Fruit fly (Drosophila melanogaster): ENCODE measurements around the gene CG18088.

DNA sequence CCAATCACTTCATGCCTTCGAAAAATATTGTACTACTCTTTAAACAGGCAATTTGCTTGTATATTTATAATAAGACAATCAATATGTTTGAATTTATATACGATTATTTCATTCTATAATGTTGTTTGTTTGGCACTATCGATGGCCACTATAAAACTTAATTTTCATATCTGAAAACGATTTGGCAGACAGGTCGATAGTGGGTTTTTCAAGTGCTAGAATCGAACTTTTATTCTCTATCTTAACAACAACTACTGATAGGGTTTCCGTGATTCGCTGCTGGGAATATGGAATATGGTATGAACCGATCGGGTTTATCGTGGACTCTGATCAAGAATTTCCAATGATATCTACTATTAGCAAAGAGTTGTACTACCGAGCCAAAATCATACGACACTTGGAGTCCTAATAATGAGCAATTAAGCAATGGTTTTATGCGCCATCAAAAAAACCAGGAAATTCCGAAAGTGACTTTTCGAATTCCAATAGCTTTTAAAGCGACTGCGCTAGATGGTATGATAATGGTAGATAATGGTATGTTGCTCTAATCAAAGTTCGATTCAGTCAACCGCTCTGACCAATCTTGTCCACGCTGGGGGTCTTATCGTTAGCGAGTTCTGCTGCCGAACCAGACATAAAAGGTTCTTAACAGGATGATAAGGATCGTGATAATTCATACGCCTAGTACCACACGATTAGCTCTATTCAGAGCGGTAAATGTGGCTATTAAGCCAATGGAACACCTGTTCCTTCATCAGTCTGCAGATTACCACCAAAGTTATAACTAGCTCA, 26.5 kb downstream of the CG18088 start, which contains the start of gene CG17906:
- TF ChIP-seq EcR (GFP tag; optimal IDR thresholded peaks at IDR 0.05), result no peak
- TF ChIP-seq D1 (tag; optimal IDR thresholded peaks at IDR 0.05), result no peak
- TF ChIP-seq CG32121 (GFP tag; IDR thresholded peaks at IDR 0.05), result no peak
